Worm (Caenorhabditis elegans) whole organism, young adult: ENCODE results near the gene Y62H9A.1.

Experiments
- F23B12.7 ChIP-seq: sonication (generic microtip); optimal IDR thresholded peaks from 2 replicates; lab custom pipeline; 2017; ENCODE audit warnings: missing genetic modification characterization, mild to moderate bottlenecking, missing compliant biosample characterization, antibody characterized with exemption, moderate library complexity; ENCODE audit not compliant: insufficient read depth
- attf-5 ChIP-seq: fragments of 200-800 bp; sonication (Bioruptor generic); optimal IDR thresholded peaks from 2 replicates; lab custom pipeline; 2018; ENCODE audit warnings: mild to moderate bottlenecking, missing genetic modification characterization, missing compliant biosample characterization
- ceh-58 ChIP-seq: fragments of 200-800 bp; sonication (Bioruptor generic); IDR thresholded peaks from 2 replicates; pipeline ENCODE4 v1.3.6; 2022; ENCODE audit warnings: missing genetic modification characterization, missing compliant biosample characterization
- him-1 ChIP-seq: sonication (generic microtip); optimal IDR thresholded peaks from 2 replicates; lab custom pipeline; 2016; ENCODE audit warnings: missing genotype, missing genetic modification reagents, missing genetic modification characterization, missing compliant biosample characterization
- rpc-1 ChIP-seq, 2 experiments: fragments of 150-350 bp in 1 of 2; sonication (generic microtip) in 1 of 2; optimal IDR thresholded peaks; 2 replicates each; lab custom pipeline; 2014 to 2018; ENCODE audit warnings: missing biosample characterization in 1 of 2, missing genetic modification characterization in 1 of 2, missing genetic modification reagents in 1 of 2, missing genotype in 1 of 2
- zfh-2 ChIP-seq: fragments of 200-800 bp; sonication (Bioruptor generic); conservative IDR thresholded peaks from 2 replicates; pipeline ENCODE4 v1.3.6; 2022; ENCODE audit warnings: missing genetic modification reagents, missing genetic modification characterization, missing compliant biosample characterization
- zim-3 ChIP-seq: sonication (generic microtip); optimal IDR thresholded peaks from 2 replicates; lab custom pipeline; 2017; ENCODE audit warnings: mild to moderate bottlenecking, missing genetic modification characterization, moderate library complexity, missing compliant biosample characterization
- ztf-18 ChIP-seq: sonication (generic microtip); optimal IDR thresholded peaks from 2 replicates; lab custom pipeline; 2016; ENCODE audit warnings: missing genotype, mild to moderate bottlenecking, missing genetic modification characterization, missing compliant biosample characterization

- TF ChIP-seq F23B12.7 (no peak), attf-5 (GFP tag; lab: Kevin White, UChicago) (no peak), zfh-2 (no peak), him-1 (tag; lab: Kevin White, UChicago) (no peak), zim-3 (tag; lab: Kevin White, UChicago) (no peak), ceh-58 (GFP tag; lab: Robert Waterston, UW) (no peak), rpc-1 (optimal IDR thresholded peaks at IDR 0.05; lab: Kevin White, UChicago) (no peak), rpc-1 (tag; optimal IDR thresholded peaks at IDR 0.05; lab: Kevin White, UChicago) (no peak), ztf-18 (tag; lab: Kevin White, UChicago) (no peak)
These were observed 10.2 kb downstream of the Y62H9A.1 start, which contains the start of gene Y62H9A.7 for ce11 chrX:11885577-11885976.
